Worm (Caenorhabditis elegans) whole organism, early embryonic: ENCODE results near the gene hda-5.

Experiments
- ceh-36 ChIP-seq: sonication (generic microtip); optimal IDR thresholded peaks from 2 replicates; lab custom pipeline; 2016; ENCODE audit warnings: missing genetic modification characterization, inconsistent platforms, missing compliant biosample characterization
- hmbx-1 ChIP-seq: sonication (generic microtip); optimal IDR thresholded peaks from 2 replicates; lab custom pipeline; 2016; ENCODE audit warnings: mild to moderate bottlenecking, missing genetic modification characterization, missing compliant biosample characterization
- tra-4 ChIP-seq: sonication (generic microtip); optimal IDR thresholded peaks from 2 replicates; lab custom pipeline; 2017; ENCODE audit warnings: missing genetic modification characterization, missing compliant biosample characterization

DNA sequence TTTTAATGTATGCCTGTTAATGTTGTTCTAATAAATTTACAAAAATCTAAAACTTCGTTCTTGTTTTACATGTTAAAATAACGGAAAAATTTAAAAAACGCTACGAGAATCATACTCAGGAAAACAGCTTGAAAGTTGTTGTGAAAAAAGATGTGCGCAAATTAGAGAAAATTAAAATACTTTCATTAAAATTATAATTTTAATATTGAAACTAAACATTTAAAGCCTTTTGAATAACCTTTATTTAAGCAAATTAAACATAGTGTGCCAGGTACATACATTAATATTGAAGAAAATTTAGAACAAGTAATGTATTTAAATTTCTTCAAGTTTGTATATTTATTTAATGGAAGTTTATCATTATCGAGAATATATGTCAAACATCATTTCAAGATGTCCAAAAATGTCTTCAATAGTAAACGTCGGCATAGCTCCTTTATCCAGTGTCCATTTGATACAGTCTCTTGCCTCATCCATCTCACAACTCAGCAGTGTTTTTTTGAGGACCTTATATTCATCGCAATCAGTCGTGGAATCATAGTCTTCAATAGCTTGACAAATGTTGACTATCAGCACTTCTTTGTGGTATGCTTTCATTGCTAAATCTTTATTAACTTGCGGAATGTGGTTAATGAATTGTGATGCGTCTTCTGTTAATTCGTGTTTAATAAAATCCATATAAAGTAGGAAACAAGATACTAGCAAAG is 36.9 kb upstream of the hda-5 start:
- TF ChIP-seq ceh-36 (tag; lab: Kevin White, UChicago) (no peak), hmbx-1 (tag; lab: Kevin White, UChicago) (no peak), tra-4 (no peak)
